Fruit fly (Drosophila melanogaster) whole organism: ENCODE results near the gene CG1998.

Experiments used
- CG8478 ChIP-seq: fragments of >200 bp; optimal IDR thresholded peaks from 2 replicates; lab custom pipeline; 2018; ENCODE audit warnings: inconsistent platforms
- Dll ChIP-seq: fragments of >200 bp; optimal IDR thresholded peaks from 2 replicates; lab custom pipeline; 2017
- EcR ChIP-seq, 2 experiments: fragments of >200 bp; optimal IDR thresholded peaks; 2 replicates each; lab custom pipeline; 2017; ENCODE audit warnings: missing biosample characterization in 2 of 2, missing genetic modification characterization in 2 of 2, missing genetic modification reagents in 2 of 2
- pan ChIP-seq: fragments of >200 bp; optimal IDR thresholded peaks from 2 replicates; lab custom pipeline; 2017
- psq ChIP-seq: fragments of >200 bp; optimal IDR thresholded peaks from 2 replicates; lab custom pipeline; 2017
- usp ChIP-seq: fragments of >200 bp; optimal IDR thresholded peaks from 2 replicates; lab custom pipeline; 2017; ENCODE audit warnings: missing biosample characterization, missing genetic modification characterization, mixed read lengths

dm6 chrX:13387373-13387850 is 25.5 kb downstream of the CG1998 start, which contains the start of the genes Ype and CG1662:
- TF ChIP-seq pan (lab: Kevin White, UChicago) (no peak), EcR (GFP tag; optimal IDR thresholded peaks at IDR 0.05; lab: Kevin White, UChicago) (no peak), usp (GFP tag; lab: Kevin White, UChicago) (no peak), CG8478 (lab: Kevin White, UChicago) (no peak), Dll (lab: Kevin White, UChicago) (no peak), psq (lab: Kevin White, UChicago) (no peak)
